Fruit fly (Drosophila melanogaster): Measurements from ENCODE around the gene Cf2.

The Cf2 gene

DNA sequence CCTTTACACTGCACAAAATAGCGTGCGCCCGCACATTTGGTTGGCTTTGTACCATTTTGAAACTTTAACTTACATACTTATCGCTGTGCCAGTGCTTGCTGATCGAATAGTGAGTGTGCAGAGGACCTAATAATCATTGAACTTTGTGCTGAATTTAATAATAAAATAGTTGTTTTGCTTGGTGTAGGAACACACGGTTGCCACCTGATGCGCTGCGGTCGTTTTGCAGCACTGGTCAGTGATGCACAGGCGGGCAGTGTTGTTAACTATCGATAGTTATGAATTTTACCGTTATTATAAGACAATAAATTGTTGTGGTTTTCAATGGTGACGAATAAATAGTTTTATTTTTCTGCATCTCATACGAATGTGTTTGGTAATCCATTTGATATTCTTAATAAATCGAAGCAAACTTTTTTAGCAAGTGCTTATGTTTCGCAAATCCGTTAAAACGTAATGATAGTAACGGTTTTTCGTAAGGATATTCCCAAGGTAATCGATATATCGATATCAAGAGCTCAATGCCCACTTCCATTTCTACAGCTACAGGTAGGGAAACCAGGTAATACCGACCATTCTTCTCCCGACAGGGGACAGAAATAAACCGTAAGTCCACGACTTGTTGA lies 45.0 kb downstream of the Cf2 start, which contains the start of the genes tank and CG12194 (continued):
- peak; percentile 99 for TF ChIP-seq dysf (GFP tag; IDR thresholded peaks at IDR 0.05)
- TF ChIP-seq ind (GFP tag; optimal IDR thresholded peaks at IDR 0.05) = peak; percentile 99
- peak; percentile 97 for TF ChIP-seq CG11504 (tag; optimal IDR thresholded peaks at IDR 0.05)
- TF ChIP-seq CG6654 (GFP tag; optimal IDR thresholded peaks at IDR 0.05) = peak; percentile 94
- TF ChIP-seq maf-S (GFP tag; optimal IDR thresholded peaks at IDR 0.05) = peak; percentile 99
- peak; percentile 37 for TF ChIP-seq gfzf (GFP tag; optimal IDR thresholded peaks at IDR 0.05)
- peak; percentile 98 for TF ChIP-seq CG1529 (GFP tag; optimal IDR thresholded peaks at IDR 0.05)
- TF ChIP-seq Hsf (GFP tag; optimal IDR thresholded peaks at IDR 0.05) = peak; percentile 99
- peak; percentile 74 for TF ChIP-seq CG14860 (GFP tag; IDR thresholded peaks at IDR 0.05; ENCODE audit: partially characterized antibody)
- TF ChIP-seq CG6765 (GFP tag; optimal IDR thresholded peaks at IDR 0.05) = peak; percentile 95
- TF ChIP-seq usp (GFP tag; optimal IDR thresholded peaks at IDR 0.05) = no peak
- TF ChIP-seq hbn (GFP tag; IDR thresholded peaks at IDR 0.05; ENCODE audit: partially characterized antibody) = peak; percentile 60
- TF ChIP-seq gcm2 (GFP tag; optimal IDR thresholded peaks at IDR 0.05) = peak; percentile 99
- TF ChIP-seq cwo (GFP tag; optimal IDR thresholded peaks at IDR 0.05) = peak; percentile 96
- no peak for TF ChIP-seq Lpt (GFP tag; optimal IDR thresholded peaks at IDR 0.05)
- TF ChIP-seq CG8089 (GFP tag; optimal IDR thresholded peaks at IDR 0.05) = peak; percentile 99
- TF ChIP-seq abd-A (tag; optimal IDR thresholded peaks at IDR 0.05) = no peak
- peak; percentile 98 for TF ChIP-seq Max (GFP tag; optimal IDR thresholded peaks at IDR 0.05)
- peak; percentile 97 for TF ChIP-seq CG11696 (GFP tag; IDR thresholded peaks at IDR 0.05)
- TF ChIP-seq fd64A (GFP tag; optimal IDR thresholded peaks at IDR 0.05) = peak; percentile 96
- TF ChIP-seq repo (GFP tag; optimal IDR thresholded peaks at IDR 0.05) = peak; percentile 99
- peak; percentile 99 for TF ChIP-seq CG16863 (GFP tag; optimal IDR thresholded peaks at IDR 0.05)
- TF ChIP-seq CG2120 (GFP tag; optimal IDR thresholded peaks at IDR 0.05) = peak; percentile 99
- no peak for TF ChIP-seq h (optimal IDR thresholded peaks at IDR 0.05)
- TF ChIP-seq luna (GFP tag; optimal IDR thresholded peaks at IDR 0.05) = peak; percentile 97
- peak; percentile 99 for TF ChIP-seq row (GFP tag; IDR thresholded peaks at IDR 0.05)
- TF ChIP-seq Vsx1 (GFP tag; optimal IDR thresholded peaks at IDR 0.05) = peak; percentile 97
- TF ChIP-seq ash1 (GFP tag; optimal IDR thresholded peaks at IDR 0.05) = peak; percentile 94
- TF ChIP-seq sob (GFP tag; IDR thresholded peaks at IDR 0.05) = peak; percentile 99
- TF ChIP-seq ci (GFP tag; IDR thresholded peaks at IDR 0.05) = peak; percentile 100
- peak; percentile 99 for TF ChIP-seq Awh (GFP tag; IDR thresholded peaks at IDR 0.05)
- peak; percentile 99 for TF ChIP-seq esg (GFP tag; conservative IDR thresholded peaks at IDR 0.05)
- TF ChIP-seq pb (GFP tag; optimal IDR thresholded peaks at IDR 0.05) = peak; percentile 99
- TF ChIP-seq Hr78 (GFP tag; optimal IDR thresholded peaks at IDR 0.05) = peak in 1 of 2 experiments; percentile 86
- peak; percentile 99 for TF ChIP-seq ap (GFP tag; IDR thresholded peaks at IDR 0.05)
- TF ChIP-seq gce (GFP tag; IDR thresholded peaks at IDR 0.05) = peak; percentile 99
- TF ChIP-seq CG17802 (tag; optimal IDR thresholded peaks at IDR 0.05) = peak; percentile 95
- peak; percentile 99 for TF ChIP-seq Meics (GFP tag; optimal IDR thresholded peaks at IDR 0.05)
- peak; percentile 99 for TF ChIP-seq CG12391 (tag; optimal IDR thresholded peaks at IDR 0.05)
- TF ChIP-seq E2f1 (GFP tag; IDR thresholded peaks at IDR 0.05) = peak; percentile 99
- peak; percentile 99 for TF ChIP-seq bcd (GFP tag; optimal IDR thresholded peaks at IDR 0.05)
- TF ChIP-seq CG1792 (GFP tag; optimal IDR thresholded peaks at IDR 0.05) = peak; percentile 97
- no peak for TF ChIP-seq eve (GFP tag; optimal IDR thresholded peaks at IDR 0.05)
- peak; percentile 99 for TF ChIP-seq HmgD (GFP tag; optimal IDR thresholded peaks at IDR 0.05)
- TF ChIP-seq CG12071 (GFP tag; optimal IDR thresholded peaks at IDR 0.05) = peak; percentile 99
- peak; percentile 99 for TF ChIP-seq jing (GFP tag; optimal IDR thresholded peaks at IDR 0.05)
- peak; percentile 82 for TF ChIP-seq CG7928 (GFP tag; optimal IDR thresholded peaks at IDR 0.05)
- peak; percentile 98 for TF ChIP-seq ab (GFP tag; optimal IDR thresholded peaks at IDR 0.05)
- TF ChIP-seq Chrac-16 (GFP tag; optimal IDR thresholded peaks at IDR 0.05) = peak; percentile 99
- TF ChIP-seq CG18619 (GFP tag; optimal IDR thresholded peaks at IDR 0.05) = peak; percentile 99
- peak; percentile 99 for TF ChIP-seq Oli (tag; optimal IDR thresholded peaks at IDR 0.05)
